Worm (Caenorhabditis elegans): ENCODE results near the gene srw-12.
"Not testable (repeated sequence)": the region's sequence is repeated elsewhere in the genome, so short reads cannot be mapped to it uniquely, and the experiment has no call there.

The srw-12 gene

ce11 chrV:15238552-15238951, at the start of gene srw-12:
srw-12 (minus strand) TSS chrV:15238652.
- no peak for TF ChIP-seq unc-62 (GFP tag; optimal IDR thresholded peaks at IDR 0.05)

- no peak for TF ChIP-seq unc-62 (GFP tag; optimal IDR thresholded peaks at IDR 0.05)
Observed at ce11 chrV:15287856-15288255, 49.4 kb upstream of the srw-12 start, which contains the start of gene cyp-34A1. cyp-34A1 (minus strand) TSS chrV:15287956.

- no peak for TF ChIP-seq unc-62 (GFP tag; optimal IDR thresholded peaks at IDR 0.05)
Observed at ce11 chrV:15285984-15286383, 47.5 kb upstream of the srw-12 start.

ce11 chrV:15281279-15281949, 43.0 kb upstream of the srw-12 start, which contains the start of the genes srw-19 and srx-51:
srw-19 (minus strand) TSS chrV:15281379.
srx-51 (plus strand) TSS chrV:15281899.
- TF ChIP-seq unc-62 (GFP tag; optimal IDR thresholded peaks at IDR 0.05) = no peak

- TF ChIP-seq unc-62 (GFP tag; optimal IDR thresholded peaks at IDR 0.05) = no peak
Observed at ce11 chrV:15276915-15277314, 38.5 kb upstream of the srw-12 start, which contains the start of gene srw-17. srw-17 (minus strand) TSS chrV:15277015.

- no peak for TF ChIP-seq unc-62 (GFP tag; optimal IDR thresholded peaks at IDR 0.05)
Observed at ce11 chrV:15274757-15275156, 36.3 kb upstream of the srw-12 start, which contains the start of gene srw-16. srw-16 (minus strand) TSS chrV:15274857.

ce11 chrV:15272263-15272662, 33.8 kb upstream of the srw-12 start, which contains the start of gene T10H4.4:
T10H4.4 (minus strand) TSS chrV:15272363.
- TF ChIP-seq unc-62 (GFP tag; optimal IDR thresholded peaks at IDR 0.05) = no peak

ce11 chrV:15268302-15268701, 29.9 kb upstream of the srw-12 start, which contains the start of gene srw-22:
srw-22 (plus strand) TSS chrV:15268602.
- TF ChIP-seq unc-62 (GFP tag; optimal IDR thresholded peaks at IDR 0.05) = no peak

- no peak for TF ChIP-seq unc-62 (GFP tag; optimal IDR thresholded peaks at IDR 0.05)
Observed at ce11 chrV:15267405-15267804, 29.0 kb upstream of the srw-12 start, which contains the start of gene T10H4.13. T10H4.13 (minus strand) TSS chrV:15267505.

ce11 chrV:15265814-15266213, 27.4 kb upstream of the srw-12 start, which contains the start of gene M01B2.13:
M01B2.13 (minus strand) TSS chrV:15265914.
- TF ChIP-seq unc-62 (GFP tag; optimal IDR thresholded peaks at IDR 0.05) = no peak

ce11 chrV:15264131-15264530, 25.7 kb upstream of the srw-12 start, which contains the start of gene M01B2.12:
M01B2.12 (minus strand) TSS chrV:15264231.
- no peak for TF ChIP-seq unc-62 (GFP tag; optimal IDR thresholded peaks at IDR 0.05)

ce11 chrV:15262336-15262735, 23.9 kb upstream of the srw-12 start, which contains the start of gene M01B2.10:
M01B2.10 (minus strand) TSS chrV:15262436.
- not testable (repeated sequence) for TF ChIP-seq unc-62 (GFP tag; optimal IDR thresholded peaks at IDR 0.05)

- no peak for TF ChIP-seq unc-62 (GFP tag; optimal IDR thresholded peaks at IDR 0.05)
Observed at ce11 chrV:15259904-15260303, 21.5 kb upstream of the srw-12 start, which contains the start of gene M01B2.8. M01B2.8 (plus strand) TSS chrV:15260204.

- no peak for TF ChIP-seq unc-62 (GFP tag; optimal IDR thresholded peaks at IDR 0.05)
Observed at ce11 chrV:15259049-15259448, 20.6 kb upstream of the srw-12 start, which contains the start of gene srsx-37. srsx-37 (minus strand) TSS chrV:15259149.

ce11 chrV:15256669-15257068, 18.2 kb upstream of the srw-12 start, which contains the start of gene srsx-39:
srsx-39 (minus strand) TSS chrV:15256769.
- not testable (repeated sequence) for TF ChIP-seq unc-62 (GFP tag; optimal IDR thresholded peaks at IDR 0.05)

- TF ChIP-seq unc-62 (GFP tag; optimal IDR thresholded peaks at IDR 0.05) = no peak
Observed at ce11 chrV:15253529-15253928, 15.1 kb upstream of the srw-12 start, which contains the start of gene srbc-75. srbc-75 (plus strand) TSS chrV:15253829.

- TF ChIP-seq unc-62 (GFP tag; optimal IDR thresholded peaks at IDR 0.05) = no peak
Observed at ce11 chrV:15252082-15252481, 13.6 kb upstream of the srw-12 start, which contains the start of gene srbc-76. srbc-76 (plus strand) TSS chrV:15252382.
